Fruit fly (Drosophila melanogaster): ENCODE measurements around the gene Rcd4.

The Rcd4 gene

dm6 chr2L:8362273-8362954, 20.2 kb upstream of the Rcd4 start, which contains the start of gene CG7627 (continued):
- peak; percentile 55 for TF ChIP-seq CG8388 (GFP tag; optimal IDR thresholded peaks at IDR 0.05)
- peak; percentile 31 for TF ChIP-seq kay (GFP tag; optimal IDR thresholded peaks at IDR 0.05)
- peak; percentile 48 for TF ChIP-seq Sry-δ (GFP tag; optimal IDR thresholded peaks at IDR 0.05)
- no peak for TF ChIP-seq kni (GFP tag; optimal IDR thresholded peaks at IDR 0.05)
- TF ChIP-seq her (GFP tag; optimal IDR thresholded peaks at IDR 0.05): peak; percentile 70
- peak; percentile 73 for TF ChIP-seq Dip3 (GFP tag; optimal IDR thresholded peaks at IDR 0.05)
- no peak for TF ChIP-seq tna (GFP tag; IDR thresholded peaks at IDR 0.05; ENCODE audit: partially characterized antibody)
- TF ChIP-seq ERR (GFP tag; optimal IDR thresholded peaks at IDR 0.05): peak; percentile 63
- no peak for TF ChIP-seq CG8765 (GFP tag; IDR thresholded peaks at IDR 0.05)
- TF ChIP-seq CG15011 (GFP tag; optimal IDR thresholded peaks at IDR 0.05): peak; percentile 1
- TF ChIP-seq MTF-1 (GFP tag; optimal IDR thresholded peaks at IDR 0.05; ENCODE audit: borderline replicate concordance): peak; percentile 29
- TF ChIP-seq Fer2 (tag; optimal IDR thresholded peaks at IDR 0.05): peak; percentile 58
- TF ChIP-seq luna (GFP tag; optimal IDR thresholded peaks at IDR 0.05): peak; percentile 1
- peak; percentile 71 for TF ChIP-seq CG14014 (GFP tag; IDR thresholded peaks at IDR 0.05)
- peak; percentile 47 for TF ChIP-seq wor (GFP tag; IDR thresholded peaks at IDR 0.05)
- peak; percentile 10 for TF ChIP-seq Bteb2 (GFP tag; optimal IDR thresholded peaks at IDR 0.05)
- TF ChIP-seq CG3847 (GFP tag; IDR thresholded peaks at IDR 0.05): peak; percentile 74
- peak; percentile 76 for TF ChIP-seq jumu (GFP tag; optimal IDR thresholded peaks at IDR 0.05)
- TF ChIP-seq cato (GFP tag; optimal IDR thresholded peaks at IDR 0.05; ENCODE audit: borderline replicate concordance): no peak
- no peak for TF ChIP-seq ftz-f1 (GFP tag; optimal IDR thresholded peaks at IDR 0.05)
- no peak for TF ChIP-seq CG2199 (GFP tag; IDR thresholded peaks at IDR 0.05)
- no peak for TF ChIP-seq CG17186 (GFP tag; optimal IDR thresholded peaks at IDR 0.05)
- TF ChIP-seq CG11247 (GFP tag; IDR thresholded peaks at IDR 0.05): peak; percentile 88
- TF ChIP-seq CG6254 (GFP tag; optimal IDR thresholded peaks at IDR 0.05): peak; percentile 12
- no peak for TF ChIP-seq ham (GFP tag; IDR thresholded peaks at IDR 0.05)
- TF ChIP-seq Bdp1 (GFP tag; optimal IDR thresholded peaks at IDR 0.05): peak; percentile 61
- TF ChIP-seq sima (GFP tag; optimal IDR thresholded peaks at IDR 0.05): no peak
- TF ChIP-seq H2.0 (GFP tag; IDR thresholded peaks at IDR 0.05): peak; percentile 66
- peak; percentile 69 for TF ChIP-seq croc (GFP tag; conservative IDR thresholded peaks at IDR 0.05)
- peak; percentile 64 for TF ChIP-seq sob (GFP tag; IDR thresholded peaks at IDR 0.05)
- TF ChIP-seq ranshi (GFP tag; IDR thresholded peaks at IDR 0.05): peak; percentile 81
- TF ChIP-seq psq (GFP tag; optimal IDR thresholded peaks at IDR 0.05): no peak
- no peak for TF ChIP-seq CG10274 (GFP tag; optimal IDR thresholded peaks at IDR 0.05)
- peak; percentile 87 for TF ChIP-seq Rfx (GFP tag; IDR thresholded peaks at IDR 0.05)
- peak; percentile 72 for TF ChIP-seq ab (GFP tag; optimal IDR thresholded peaks at IDR 0.05)
- TF ChIP-seq Vsx1 (GFP tag; optimal IDR thresholded peaks at IDR 0.05): peak; percentile 19
- TF ChIP-seq Nf-YB (GFP tag; optimal IDR thresholded peaks at IDR 0.05): peak; percentile 26
- no peak for TF ChIP-seq CG10565 (GFP tag; optimal IDR thresholded peaks at IDR 0.05)
- no peak for TF ChIP-seq lov (optimal IDR thresholded peaks at IDR 0.05)
- TF ChIP-seq lov (GFP tag; IDR thresholded peaks at IDR 0.05): peak; percentile 68; the same call in 2 of the 3 replicates
- TF ChIP-seq seq (GFP tag; IDR thresholded peaks at IDR 0.05): peak; percentile 71
- TF ChIP-seq Kr (GFP tag; optimal IDR thresholded peaks at IDR 0.05): no peak
- TF ChIP-seq CG15073 (GFP tag; optimal IDR thresholded peaks at IDR 0.05): peak; percentile 15
- peak; percentile 75 for TF ChIP-seq CG8944 (GFP tag; optimal IDR thresholded peaks at IDR 0.05)
- TF ChIP-seq CG16863 (GFP tag; optimal IDR thresholded peaks at IDR 0.05): peak; percentile 40
- TF ChIP-seq ash1 (GFP tag; optimal IDR thresholded peaks at IDR 0.05): no peak
- TF ChIP-seq stwl (tag; optimal IDR thresholded peaks at IDR 0.05): no peak
- TF ChIP-seq Doc2 (GFP tag; IDR thresholded peaks at IDR 0.05): peak; percentile 21; the same call in 1 of the 2 replicates
- TF ChIP-seq br (optimal IDR thresholded peaks at IDR 0.05): no peak
- peak; percentile 9 for TF ChIP-seq p53 (GFP tag; optimal IDR thresholded peaks at IDR 0.05)
- peak; percentile 81 for TF ChIP-seq CG3281 (GFP tag; optimal IDR thresholded peaks at IDR 0.05)

All from whole organism, embryonic.